Fruit fly (Drosophila melanogaster) whole organism, embryonic: Measurements from ENCODE around the gene CG5882.

ENCODE experiments used
- Abd-B ChIP-seq: fragments of 200-800 bp; sonication (Bioruptor generic); optimal IDR thresholded peaks from 2 replicates; lab custom pipeline; 2018; ENCODE audit warnings: missing biosample characterization, mild to moderate bottlenecking, missing genetic modification characterization, moderate library complexity
- CG10979 ChIP-seq: fragments of 200-800 bp; sonication (Bioruptor generic); optimal IDR thresholded peaks from 2 replicates; lab custom pipeline; 2018; ENCODE audit warnings: missing biosample characterization, mild to moderate bottlenecking, missing genetic modification characterization, moderate library complexity
- CG11085 ChIP-seq: fragments of 200-800 bp; sonication (Bioruptor generic); IDR thresholded peaks from 2 replicates; pipeline ENCODE4 v1.3.6; 2022; ENCODE audit warnings: missing biosample characterization, missing genetic modification characterization
- CG12104 ChIP-seq: fragments of 200-800 bp; sonication (Bioruptor generic); optimal IDR thresholded peaks from 3 replicates; lab custom pipeline; 2016; ENCODE audit warnings: missing biosample characterization, missing genetic modification characterization
- CG12942 ChIP-seq: fragments of 200-800 bp; sonication (Bioruptor generic); optimal IDR thresholded peaks from 3 replicates; lab custom pipeline; 2016; ENCODE audit warnings: missing biosample characterization, missing genetic modification characterization
- CG13287 ChIP-seq: fragments of 200-800 bp; sonication (Bioruptor generic); IDR thresholded peaks from 2 replicates; pipeline ENCODE4 v1.3.6; 2022; ENCODE audit warnings: missing biosample characterization, missing genetic modification characterization; ENCODE audit not compliant: partially characterized antibody
- CG14860 ChIP-seq: fragments of 200-800 bp; sonication (Bioruptor generic); IDR thresholded peaks from 3 replicates; pipeline ENCODE4 v1.3.6; 2022; ENCODE audit warnings: missing biosample characterization, missing genetic modification characterization; ENCODE audit not compliant: partially characterized antibody
- CG17385 ChIP-seq: fragments of 200-800 bp; sonication (Bioruptor generic); optimal IDR thresholded peaks from 3 replicates; lab custom pipeline; 2018; ENCODE audit warnings: missing biosample characterization, mild to moderate bottlenecking, missing genetic modification characterization
- CG30020 ChIP-seq: fragments of 200-800 bp; optimal IDR thresholded peaks from 2 replicates; lab custom pipeline; 2019; ENCODE audit warnings: missing biosample characterization, mild to moderate bottlenecking, missing genetic modification characterization, moderate library complexity
- CG31365 ChIP-seq: fragments of 200-800 bp; sonication (Bioruptor generic); optimal IDR thresholded peaks from 2 replicates; lab custom pipeline; 2018; ENCODE audit warnings: missing biosample characterization, mild to moderate bottlenecking, missing genetic modification characterization
- CG5180 ChIP-seq: fragments of 200-800 bp; sonication (Bioruptor generic); optimal IDR thresholded peaks from 3 replicates; lab custom pipeline; 2017; ENCODE audit warnings: missing biosample characterization, missing genetic modification characterization, mild to moderate bottlenecking, moderate library complexity, missing genetic modification reagents
- CG8290 ChIP-seq, 3 experiments: fragments of 200-800 bp; sonication (Bioruptor generic); optimal IDR thresholded peaks; 2 replicates each; lab custom pipeline; 2016 to 2019; ENCODE audit warnings: missing biosample characterization in 3 of 3, missing genetic modification characterization in 3 of 3, mild to moderate bottlenecking in 2 of 3, moderate library complexity in 1 of 3
- CG8478 ChIP-seq: fragments of >200 bp; optimal IDR thresholded peaks from 2 replicates; lab custom pipeline; 2018
- CG9797 ChIP-seq: fragments of 200-800 bp; sonication (Bioruptor generic); optimal IDR thresholded peaks from 3 replicates; lab custom pipeline; 2018; ENCODE audit warnings: missing biosample characterization, mild to moderate bottlenecking, missing genetic modification characterization
- Camta ChIP-seq: fragments of 200-800 bp; sonication (Bioruptor generic); optimal IDR thresholded peaks from 2 replicates; lab custom pipeline; 2016; ENCODE audit warnings: missing biosample characterization, missing genetic modification characterization
- Gug ChIP-seq: fragments of 200-800 bp; sonication (Bioruptor generic); IDR thresholded peaks from 4 replicates; pipeline ENCODE4 v1.3.6; 2022; ENCODE audit warnings: missing biosample characterization, missing genetic modification characterization
- Hr3 ChIP-seq: fragments of 200-800 bp; sonication (Bioruptor generic); optimal IDR thresholded peaks from 3 replicates; lab custom pipeline; 2016; ENCODE audit warnings: missing biosample characterization, missing genetic modification characterization
- Lpt ChIP-seq: fragments of >200 bp; optimal IDR thresholded peaks from 2 replicates; lab custom pipeline; 2018; ENCODE audit warnings: missing biosample characterization, missing genetic modification characterization
- Max ChIP-seq: fragments of 200-800 bp; sonication (Bioruptor generic); optimal IDR thresholded peaks from 2 replicates; lab custom pipeline; 2016; ENCODE audit warnings: missing biosample characterization, mild to moderate bottlenecking, missing genetic modification characterization
- Mrtf ChIP-seq: fragments of 200-800 bp; sonication (Bioruptor generic); IDR thresholded peaks from 3 replicates; pipeline ENCODE4 v1.3.6; 2022; ENCODE audit warnings: missing biosample characterization, missing genetic modification characterization
- NFAT ChIP-seq: fragments of 200-800 bp; sonication (Bioruptor generic); IDR thresholded peaks from 2 replicates; pipeline ENCODE4 v1.3.6; 2022; ENCODE audit warnings: missing biosample characterization, missing genetic modification characterization
- NK7.1 ChIP-seq: fragments of 200-800 bp; sonication (Bioruptor generic); optimal IDR thresholded peaks from 3 replicates; lab custom pipeline; 2016; ENCODE audit warnings: missing biosample characterization, missing genetic modification characterization
- Nf-YB ChIP-seq: fragments of 200-800 bp; sonication (Bioruptor generic); optimal IDR thresholded peaks from 3 replicates; lab custom pipeline; 2019; ENCODE audit warnings: missing biosample characterization, mild to moderate bottlenecking, missing genetic modification characterization, moderate library complexity
- Ravus ChIP-seq: fragments of 200-800 bp; sonication (Bioruptor generic); IDR thresholded peaks from 2 replicates; pipeline ENCODE4 v1.3.6; 2022; ENCODE audit warnings: missing biosample characterization, missing genetic modification characterization
- Vsx1 ChIP-seq: fragments of 200-800 bp; sonication (Bioruptor generic); optimal IDR thresholded peaks from 2 replicates; lab custom pipeline; 2017; ENCODE audit warnings: missing biosample characterization, mild to moderate bottlenecking, missing genetic modification characterization, missing genetic modification reagents
- Xbp1 ChIP-seq: fragments of 200-800 bp; sonication (Bioruptor generic); optimal IDR thresholded peaks from 3 replicates; lab custom pipeline; 2016; ENCODE audit warnings: missing biosample characterization, mild to moderate bottlenecking, missing genetic modification characterization
- ac ChIP-seq: fragments of 200-800 bp; sonication (Bioruptor generic); optimal IDR thresholded peaks from 3 replicates; lab custom pipeline; 2017; ENCODE audit warnings: missing biosample characterization, mild to moderate bottlenecking, missing genetic modification characterization
- ase ChIP-seq: fragments of 200-800 bp; sonication (Bioruptor generic); IDR thresholded peaks from 3 replicates; pipeline ENCODE4 v1.3.6; 2022; ENCODE audit warnings: missing biosample characterization, missing genetic modification characterization
- crc ChIP-seq: fragments of 200-800 bp; sonication (Bioruptor generic); optimal IDR thresholded peaks from 2 replicates; lab custom pipeline; 2016; ENCODE audit warnings: missing biosample characterization, missing genetic modification characterization
- dmrt11E ChIP-seq: fragments of 200-800 bp; sonication (Bioruptor generic); optimal IDR thresholded peaks from 3 replicates; lab custom pipeline; 2018; ENCODE audit warnings: missing biosample characterization, mild to moderate bottlenecking, missing genetic modification characterization, moderate library complexity
- en ChIP-seq: fragments of 200-800 bp; sonication (Bioruptor generic); optimal IDR thresholded peaks from 2 replicates; lab custom pipeline; 2016; ENCODE audit warnings: missing biosample characterization, missing genetic modification characterization
- exex ChIP-seq: fragments of 200-800 bp; sonication (Bioruptor generic); optimal IDR thresholded peaks from 4 replicates; lab custom pipeline; 2018; ENCODE audit warnings: missing biosample characterization, mild to moderate bottlenecking, missing genetic modification characterization, moderate library complexity
- fru ChIP-seq: fragments of >200 bp; optimal IDR thresholded peaks from 2 replicates; lab custom pipeline; 2017
- gsb ChIP-seq: fragments of 200-800 bp; sonication (Bioruptor generic); IDR thresholded peaks from 2 replicates; pipeline ENCODE4 v1.3.6; 2022; ENCODE audit warnings: missing biosample characterization, missing genetic modification characterization
- inv ChIP-seq: fragments of 200-800 bp; sonication (Bioruptor generic); IDR thresholded peaks from 2 replicates; pipeline ENCODE4 v1.3.6; 2022; ENCODE audit warnings: missing biosample characterization, missing genetic modification characterization; ENCODE audit not compliant: partially characterized antibody
- jumu ChIP-seq: fragments of 200-800 bp; sonication (Bioruptor generic); optimal IDR thresholded peaks from 3 replicates; lab custom pipeline; 2016; ENCODE audit warnings: missing biosample characterization, missing genetic modification characterization
- lbe ChIP-seq: fragments of 200-800 bp; sonication (Bioruptor generic); optimal IDR thresholded peaks from 2 replicates; lab custom pipeline; 2016; ENCODE audit warnings: missing biosample characterization, mild to moderate bottlenecking, missing genetic modification characterization
- lilli ChIP-seq: fragments of 200-800 bp; sonication (Bioruptor generic); optimal IDR thresholded peaks from 3 replicates; lab custom pipeline; 2016; ENCODE audit warnings: missing biosample characterization, missing genetic modification characterization
- maf-S ChIP-seq: fragments of 200-800 bp; sonication (Bioruptor generic); optimal IDR thresholded peaks from 2 replicates; lab custom pipeline; 2016; ENCODE audit warnings: missing biosample characterization, missing genetic modification characterization
- nom ChIP-seq: fragments of 200-800 bp; sonication (Bioruptor generic); optimal IDR thresholded peaks from 2 replicates; lab custom pipeline; 2017; ENCODE audit warnings: missing biosample characterization, missing genetic modification characterization, mild to moderate bottlenecking, moderate library complexity, missing genetic modification reagents
- pita ChIP-seq: fragments of 200-800 bp; sonication (Bioruptor generic); optimal IDR thresholded peaks from 2 replicates; lab custom pipeline; 2017; ENCODE audit warnings: missing biosample characterization, mild to moderate bottlenecking, missing genetic modification characterization
- prd ChIP-seq, 3 experiments: fragments of >200 bp in 2 of 3; fragments of 200-800 bp in 1 of 3; sonication (Bioruptor generic) in 1 of 3; optimal IDR thresholded peaks in 2 of 3; IDR thresholded peaks in 1 of 3; 2 replicates in 2 of 3; 3 replicates in 1 of 3; pipeline versions ENCODE4 v1.3.6 to Lab custom; 2017 to 2022; ENCODE audit warnings: missing biosample characterization in 1 of 3, missing genetic modification characterization in 1 of 3
- ranshi ChIP-seq: fragments of 200-800 bp; sonication (Bioruptor generic); IDR thresholded peaks from 2 replicates; pipeline ENCODE4 v1.3.6; 2022; ENCODE audit warnings: missing biosample characterization, missing genetic modification characterization
- rib ChIP-seq: fragments of 200-800 bp; sonication (Bioruptor generic); IDR thresholded peaks from 2 replicates; pipeline ENCODE4 v1.3.6; 2022; ENCODE audit warnings: missing biosample characterization, missing genetic modification characterization
- stc ChIP-seq: fragments of 200-800 bp; sonication (Bioruptor generic); IDR thresholded peaks from 2 replicates; pipeline ENCODE4 v1.3.6; 2022; ENCODE audit warnings: missing biosample characterization, missing genetic modification characterization
- toy ChIP-seq: fragments of 200-800 bp; sonication (Bioruptor generic); IDR thresholded peaks from 2 replicates; pipeline ENCODE4 v1.3.6; 2022; ENCODE audit warnings: missing biosample characterization, missing genetic modification characterization
- trh ChIP-seq: fragments of 200-800 bp; sonication (Bioruptor generic); optimal IDR thresholded peaks from 2 replicates; lab custom pipeline; 2016; ENCODE audit warnings: missing biosample characterization, missing genetic modification characterization
- unpg ChIP-seq: fragments of 200-800 bp; sonication (Bioruptor generic); optimal IDR thresholded peaks from 3 replicates; lab custom pipeline; 2018; ENCODE audit warnings: missing biosample characterization, mild to moderate bottlenecking, missing genetic modification characterization, moderate library complexity
- zf30C ChIP-seq: fragments of 200-800 bp; sonication (Bioruptor generic); optimal IDR thresholded peaks from 3 replicates; lab custom pipeline; 2018; ENCODE audit warnings: missing biosample characterization, mild to moderate bottlenecking, missing genetic modification characterization

The CG5882 gene

dm6 chr3R:27150685-27151515, 32.5 kb downstream of the CG5882 start, which contains the start of gene CG6051 (continued):
- TF ChIP-seq Camta, result no peak
- peak; percentile 45 for TF ChIP-seq Max (GFP tag; lab: Kevin White, UChicago)
- TF ChIP-seq NFAT (GFP tag; lab: Robert Waterston, UW), result no peak
- TF ChIP-seq exex (tag; lab: Kevin White, UChicago), result peak; percentile 22
- TF ChIP-seq Lpt (GFP tag; lab: Kevin White, UChicago), result no peak
- no peak for TF ChIP-seq lbe (GFP tag; lab: Kevin White, UChicago)
- TF ChIP-seq crc, result no peak
- TF ChIP-seq zf30C (GFP tag; lab: Kevin White, UChicago), result no peak
- TF ChIP-seq CG30020 (tag; lab: Kevin White, UChicago), result peak; percentile 84
- peak; percentile 25 for TF ChIP-seq NK7.1 (GFP tag; lab: Kevin White, UChicago)
- TF ChIP-seq en (GFP tag; lab: Kevin White, UChicago), result no peak
- TF ChIP-seq CG5180 (GFP tag; lab: Kevin White, UChicago), result no peak
- peak; percentile 3 for TF ChIP-seq CG8478
- TF ChIP-seq gsb (GFP tag; lab: Robert Waterston, UW), result no peak
- no peak for TF ChIP-seq CG13287 (GFP tag; lab: Robert Waterston, UW)
- no peak for TF ChIP-seq Nf-YB (GFP tag; lab: Kevin White, UChicago)
- peak; percentile 37 for TF ChIP-seq CG12104
- TF ChIP-seq inv (GFP tag; lab: Robert Waterston, UW), result no peak
- TF ChIP-seq CG10979 (tag; lab: Kevin White, UChicago), result peak; percentile 38
- peak; percentile 69 for TF ChIP-seq Xbp1 (GFP tag; lab: Kevin White, UChicago)
- peak; percentile 29 for TF ChIP-seq lilli
- no peak for TF ChIP-seq Ravus (GFP tag; lab: Robert Waterston, UW)
- no peak for TF ChIP-seq prd (optimal IDR thresholded peaks at IDR 0.05; lab: Kevin White, UChicago)
- TF ChIP-seq prd (GFP tag; IDR thresholded peaks at IDR 0.05; lab: Robert Waterston, UW), result no peak
- TF ChIP-seq fru, result no peak
- no peak for TF ChIP-seq CG11085 (GFP tag; lab: Robert Waterston, UW)
- TF ChIP-seq ranshi (GFP tag; lab: Robert Waterston, UW), result no peak
- no peak for TF ChIP-seq trh (GFP tag; lab: Kevin White, UChicago)
- TF ChIP-seq CG8290 (GFP tag; optimal IDR thresholded peaks at IDR 0.05; lab: Kevin White, UChicago), result no peak
- TF ChIP-seq CG8290 (tag; optimal IDR thresholded peaks at IDR 0.05; lab: Kevin White, UChicago), result peak in 1 of 2 experiments; percentile 89
- peak; percentile 13 for TF ChIP-seq CG12942 (GFP tag; lab: Kevin White, UChicago)
- TF ChIP-seq toy, result no peak
- no peak for TF ChIP-seq rib
- peak; percentile 51 for TF ChIP-seq unpg (GFP tag; lab: Kevin White, UChicago)
- TF ChIP-seq dmrt11E (tag; lab: Kevin White, UChicago), result peak; percentile 51
- peak; percentile 56 for TF ChIP-seq Abd-B
- TF ChIP-seq CG9797 (GFP tag; lab: Kevin White, UChicago), result peak; percentile 70
- TF ChIP-seq ase (GFP tag; lab: Robert Waterston, UW), result no peak
- no peak for TF ChIP-seq pita (GFP tag; lab: Kevin White, UChicago)
- TF ChIP-seq CG14860 (GFP tag; lab: Robert Waterston, UW), result no peak
- TF ChIP-seq Mrtf, result no peak
- peak; percentile 7 for TF ChIP-seq CG17385 (GFP tag; lab: Kevin White, UChicago)
- peak; percentile 39 for TF ChIP-seq CG31365 (tag; lab: Kevin White, UChicago)
- peak; percentile 74 for TF ChIP-seq nom
- peak; percentile 54 for TF ChIP-seq Hr3
- peak; percentile 10 for TF ChIP-seq jumu
- no peak for TF ChIP-seq stc (GFP tag; lab: Robert Waterston, UW)
- TF ChIP-seq maf-S (GFP tag; lab: Kevin White, UChicago), result no peak
- no peak for TF ChIP-seq ac
- peak; percentile 6 for TF ChIP-seq Vsx1 (GFP tag; lab: Kevin White, UChicago)
- TF ChIP-seq Gug, result peak; percentile 58; the same call in 1 of the 4 replicates
